Fruit fly (Drosophila melanogaster) whole organism, adult: ENCODE measurements around the gene Txl.

Experiments
- Crg-1 ChIP-seq: fragments of 200-800 bp; sonication (Bioruptor generic); optimal IDR thresholded peaks from 2 replicates; lab custom pipeline; 2016; ENCODE audit warnings: missing biosample characterization, missing genetic modification characterization
- ovo ChIP-seq: fragments of 200-800 bp; sonication (Bioruptor generic); optimal IDR thresholded peaks from 2 replicates; lab custom pipeline; 2016; ENCODE audit warnings: missing biosample characterization, missing genetic modification characterization
- pad ChIP-seq: fragments of 200-800 bp; sonication (Bioruptor generic); optimal IDR thresholded peaks from 3 replicates; lab custom pipeline; 2017; ENCODE audit warnings: missing biosample characterization, missing genetic modification characterization, mild to moderate bottlenecking, moderate library complexity, missing genetic modification reagents
- tj ChIP-seq: fragments of 200-800 bp; sonication (Bioruptor generic); optimal IDR thresholded peaks from 3 replicates; lab custom pipeline; 2017; ENCODE audit warnings: missing biosample characterization, mild to moderate bottlenecking, missing genetic modification characterization, moderate library complexity

dm6 chr3L:5768532-5769497, 3.2 kb downstream of the Txl start, which contains the start of the genes Ppat-Dpck and scny:
- TF ChIP-seq tj (GFP tag; lab: Kevin White, UChicago), result peak; percentile 51
- no peak for TF ChIP-seq Crg-1 (GFP tag; lab: Kevin White, UChicago)
- TF ChIP-seq ovo (GFP tag; lab: Kevin White, UChicago), result peak; percentile 83
- TF ChIP-seq pad (GFP tag; lab: Kevin White, UChicago), result no peak
